Fruit fly (Drosophila melanogaster) whole organism, embryonic: ENCODE results near the gene Nab2.

Source experiments
- BEAF-32 ChIP-seq: fragments of 200-800 bp; sonication (Bioruptor generic); optimal IDR thresholded peaks from 3 replicates; lab custom pipeline; 2017; ENCODE audit warnings: missing biosample characterization, missing genetic modification characterization, mild to moderate bottlenecking, moderate library complexity, missing genetic modification reagents
- C15 ChIP-seq: fragments of 200-800 bp; sonication (Bioruptor generic); IDR thresholded peaks from 3 replicates; pipeline ENCODE4 v1.3.6; 2022; ENCODE audit warnings: missing biosample characterization, missing genetic modification characterization
- CG10462 ChIP-seq: fragments of 200-800 bp; sonication (Bioruptor generic); optimal IDR thresholded peaks from 2 replicates; lab custom pipeline; 2016; ENCODE audit warnings: missing biosample characterization, missing genetic modification characterization
- CG12236 ChIP-seq: fragments of 200-800 bp; sonication (Bioruptor generic); optimal IDR thresholded peaks from 2 replicates; lab custom pipeline; 2016; ENCODE audit warnings: missing biosample characterization, missing genetic modification characterization
- CG15514 ChIP-seq: fragments of 200-800 bp; sonication (Bioruptor generic); optimal IDR thresholded peaks from 3 replicates; lab custom pipeline; 2017; ENCODE audit warnings: missing biosample characterization, missing genetic modification characterization, mild to moderate bottlenecking, moderate library complexity, missing genetic modification reagents
- CG15696 ChIP-seq: fragments of 200-800 bp; sonication (Bioruptor generic); optimal IDR thresholded peaks from 2 replicates; lab custom pipeline; 2019; ENCODE audit warnings: missing biosample characterization, mild to moderate bottlenecking, missing genetic modification characterization, moderate library complexity
- CG16779 ChIP-seq: fragments of 200-800 bp; sonication (Bioruptor generic); IDR thresholded peaks from 2 replicates; pipeline ENCODE4 v1.3.6; 2022; ENCODE audit warnings: missing biosample characterization, missing genetic modification characterization
- CG17612 ChIP-seq: fragments of 200-800 bp; sonication (Bioruptor generic); IDR thresholded peaks from 2 replicates; pipeline ENCODE4 v1.3.6; 2022; ENCODE audit warnings: missing biosample characterization, missing genetic modification characterization
- CG17802 ChIP-seq: fragments of 200-800 bp; sonication (Bioruptor generic); optimal IDR thresholded peaks from 2 replicates; lab custom pipeline; 2018; ENCODE audit warnings: missing biosample characterization, mild to moderate bottlenecking, missing genetic modification characterization, moderate library complexity
- CG2116 ChIP-seq: fragments of 200-800 bp; sonication (Bioruptor generic); optimal IDR thresholded peaks from 3 replicates; lab custom pipeline; 2018; ENCODE audit warnings: missing biosample characterization, mild to moderate bottlenecking, missing genetic modification characterization
- CG2120 ChIP-seq: fragments of 200-800 bp; sonication (Bioruptor generic); optimal IDR thresholded peaks from 3 replicates; lab custom pipeline; 2016; ENCODE audit warnings: missing biosample characterization, missing genetic modification characterization
- CG3995 ChIP-seq: fragments of 200-800 bp; sonication (Bioruptor generic); optimal IDR thresholded peaks from 3 replicates; lab custom pipeline; 2016; ENCODE audit warnings: missing biosample characterization, missing genetic modification characterization
- CG4424 ChIP-seq: fragments of 200-800 bp; sonication (Bioruptor generic); optimal IDR thresholded peaks from 3 replicates; lab custom pipeline; 2016; ENCODE audit warnings: missing biosample characterization, missing genetic modification characterization
- CG5180 ChIP-seq: fragments of 200-800 bp; sonication (Bioruptor generic); optimal IDR thresholded peaks from 3 replicates; lab custom pipeline; 2017; ENCODE audit warnings: missing biosample characterization, missing genetic modification characterization, mild to moderate bottlenecking, moderate library complexity, missing genetic modification reagents
- CG7745 ChIP-seq: fragments of 200-800 bp; sonication (Bioruptor generic); optimal IDR thresholded peaks from 2 replicates; lab custom pipeline; 2018; ENCODE audit warnings: missing biosample characterization, mild to moderate bottlenecking, missing genetic modification characterization, moderate library complexity
- CTCF ChIP-seq: fragments of 200-800 bp; sonication (Bioruptor generic); optimal IDR thresholded peaks from 2 replicates; lab custom pipeline; 2017; ENCODE audit warnings: missing biosample characterization, mild to moderate bottlenecking, missing genetic modification characterization, moderate library complexity
- Camta ChIP-seq: fragments of 200-800 bp; sonication (Bioruptor generic); optimal IDR thresholded peaks from 2 replicates; lab custom pipeline; 2016; ENCODE audit warnings: missing biosample characterization, missing genetic modification characterization
- Dll ChIP-seq: fragments of 200-800 bp; sonication (Bioruptor generic); IDR thresholded peaks from 4 replicates; pipeline ENCODE4 v1.3.6; 2022; ENCODE audit warnings: missing biosample characterization, missing genetic modification characterization; ENCODE audit not compliant: partially characterized antibody
- Drgx ChIP-seq: fragments of 200-800 bp; sonication (Bioruptor generic); IDR thresholded peaks from 2 replicates; pipeline ENCODE4 v1.3.6; 2022; ENCODE audit warnings: missing biosample characterization, missing genetic modification characterization
- E2f2 ChIP-seq: fragments of 200-800 bp; sonication (Bioruptor generic); IDR thresholded peaks from 2 replicates; pipeline ENCODE4 v1.3.6; 2022; ENCODE audit warnings: missing biosample characterization, missing genetic modification characterization
- Elba2 ChIP-seq: fragments of 200-800 bp; sonication (Bioruptor generic); optimal IDR thresholded peaks from 3 replicates; lab custom pipeline; 2016; ENCODE audit warnings: missing biosample characterization, missing genetic modification characterization
- Ets65A ChIP-seq: fragments of 200-800 bp; sonication (Bioruptor generic); peaks from one replicate; lab custom pipeline; 2016; ENCODE audit warnings: missing biosample characterization, missing genetic modification characterization
- Gsc ChIP-seq: fragments of 200-800 bp; sonication (Bioruptor generic); IDR thresholded peaks from 2 replicates; pipeline ENCODE4 v1.3.6; 2022; ENCODE audit warnings: missing biosample characterization, missing genetic modification characterization
- HLH4C ChIP-seq: fragments of 200-800 bp; sonication (Bioruptor generic); IDR thresholded peaks from 3 replicates; pipeline ENCODE4 v1.3.6; 2022; ENCODE audit warnings: missing biosample characterization, missing genetic modification characterization; ENCODE audit not compliant: partially characterized antibody
- Lhr ChIP-seq: fragments of 200-800 bp; sonication (Bioruptor generic); optimal IDR thresholded peaks from 3 replicates; lab custom pipeline; 2017; ENCODE audit warnings: mild to moderate bottlenecking, missing biosample characterization, missing genetic modification reagents, missing genetic modification characterization
- Med ChIP-seq: fragments of 200-800 bp; sonication (Bioruptor generic); peaks from one replicate; lab custom pipeline; 2016; ENCODE audit warnings: missing biosample characterization, missing genetic modification characterization, mild to moderate bottlenecking, inconsistent platforms, moderate library complexity
- Myb ChIP-seq: fragments of 200-800 bp; sonication (Bioruptor generic); optimal IDR thresholded peaks from 2 replicates; lab custom pipeline; 2016; ENCODE audit warnings: missing biosample characterization, missing genetic modification characterization
- Nf-YC ChIP-seq: fragments of 200-800 bp; optimal IDR thresholded peaks from 3 replicates; lab custom pipeline; 2019; ENCODE audit warnings: missing biosample characterization, mild to moderate bottlenecking, missing genetic modification characterization, moderate library complexity
- Scr ChIP-seq: fragments of 200-800 bp; sonication (Bioruptor generic); IDR thresholded peaks from 2 replicates; pipeline ENCODE4 v1.3.6; 2022; ENCODE audit warnings: missing biosample characterization, missing genetic modification characterization; ENCODE audit not compliant: partially characterized antibody
- Sox102F ChIP-seq: fragments of 200-800 bp; sonication (Bioruptor generic); optimal IDR thresholded peaks from 2 replicates; lab custom pipeline; 2018; ENCODE audit warnings: missing biosample characterization, mild to moderate bottlenecking, missing genetic modification characterization, moderate library complexity
- Taf1 ChIP-seq: fragments of 200-800 bp; sonication (Bioruptor generic); IDR thresholded peaks from 2 replicates; pipeline ENCODE4 v1.3.6; 2022; ENCODE audit warnings: missing biosample characterization, missing genetic modification characterization
- Tbp ChIP-seq: fragments of >200 bp; optimal IDR thresholded peaks from 2 replicates; lab custom pipeline; 2018; ENCODE audit warnings: missing biosample characterization, missing genetic modification characterization
- Trl ChIP-seq, 3 experiments: fragments of >200 bp in 2 of 3; fragments of 200-800 bp in 1 of 3; sonication (Bioruptor generic) in 1 of 3; optimal IDR thresholded peaks; 2 replicates in 1 of 3; 3 replicates in 2 of 3; lab custom pipeline; 2016 to 2017; ENCODE audit warnings: missing biosample characterization in 1 of 3, missing genetic modification characterization in 1 of 3
- Usf ChIP-seq: fragments of 200-800 bp; sonication (Bioruptor generic); optimal IDR thresholded peaks from 2 replicates; lab custom pipeline; 2017; ENCODE audit warnings: missing genotype, missing biosample characterization, missing genetic modification characterization
- ac ChIP-seq: fragments of 200-800 bp; sonication (Bioruptor generic); optimal IDR thresholded peaks from 3 replicates; lab custom pipeline; 2017; ENCODE audit warnings: missing biosample characterization, mild to moderate bottlenecking, missing genetic modification characterization
- bcd ChIP-seq: fragments of 200-800 bp; sonication (Bioruptor generic); optimal IDR thresholded peaks from 2 replicates; lab custom pipeline; 2017; ENCODE audit warnings: missing biosample characterization, mild to moderate bottlenecking, missing genetic modification characterization
- bigmax ChIP-seq: fragments of 200-800 bp; sonication (Bioruptor generic); optimal IDR thresholded peaks from 2 replicates; lab custom pipeline; 2018; ENCODE audit warnings: missing biosample characterization, mild to moderate bottlenecking, missing genetic modification characterization
- br ChIP-seq: fragments of >200 bp; optimal IDR thresholded peaks from 2 replicates; lab custom pipeline; 2017
- dan ChIP-seq: fragments of 200-800 bp; sonication (Bioruptor generic); IDR thresholded peaks from 2 replicates; pipeline ENCODE4 v1.3.6; 2022; ENCODE audit warnings: missing biosample characterization, missing genetic modification characterization
- gem ChIP-seq: fragments of 200-800 bp; sonication (Bioruptor generic); optimal IDR thresholded peaks from 2 replicates; lab custom pipeline; 2019; ENCODE audit warnings: missing biosample characterization, mild to moderate bottlenecking, missing genetic modification characterization, moderate library complexity
- her ChIP-seq: fragments of 200-800 bp; sonication (Bioruptor generic); optimal IDR thresholded peaks from 2 replicates; lab custom pipeline; 2016; ENCODE audit warnings: missing biosample characterization, missing genetic modification characterization
- knrl ChIP-seq: fragments of 200-800 bp; sonication (Bioruptor generic); IDR thresholded peaks from 3 replicates; pipeline ENCODE4 v1.3.6; 2022; ENCODE audit warnings: missing biosample characterization, missing genetic modification characterization; ENCODE audit not compliant: partially characterized antibody
- lola ChIP-seq, 3 experiments: fragments of >200 bp in 2 of 3; fragments of 200-800 bp in 1 of 3; sonication (Bioruptor generic) in 1 of 3; optimal IDR thresholded peaks; 2 replicates each; lab custom pipeline; 2017 to 2019; ENCODE audit warnings: missing biosample characterization in 3 of 3, missing genetic modification characterization in 3 of 3, mild to moderate bottlenecking in 1 of 3, moderate library complexity in 1 of 3
- phol ChIP-seq: fragments of 200-800 bp; sonication (Bioruptor generic); optimal IDR thresholded peaks from 3 replicates; lab custom pipeline; 2018; ENCODE audit warnings: missing biosample characterization, mild to moderate bottlenecking, missing genetic modification characterization, moderate library complexity
- pita ChIP-seq: fragments of 200-800 bp; sonication (Bioruptor generic); optimal IDR thresholded peaks from 2 replicates; lab custom pipeline; 2017; ENCODE audit warnings: missing biosample characterization, mild to moderate bottlenecking, missing genetic modification characterization
- seq ChIP-seq: fragments of 200-800 bp; sonication (Bioruptor generic); IDR thresholded peaks from 2 replicates; pipeline ENCODE4 v1.3.6; 2022; ENCODE audit warnings: missing biosample characterization, missing genetic modification characterization
- sima ChIP-seq: fragments of 200-800 bp; sonication (Bioruptor generic); optimal IDR thresholded peaks from 2 replicates; lab custom pipeline; 2016; ENCODE audit warnings: missing biosample characterization, missing genetic modification characterization
- sna ChIP-seq: fragments of 200-800 bp; sonication (Bioruptor generic); IDR thresholded peaks from 2 replicates; pipeline ENCODE4 v1.3.6; 2022; ENCODE audit warnings: missing biosample characterization, missing genetic modification characterization; ENCODE audit not compliant: partially characterized antibody
- trem ChIP-seq: fragments of 200-800 bp; optimal IDR thresholded peaks from 3 replicates; lab custom pipeline; 2019; ENCODE audit warnings: missing biosample characterization, mild to moderate bottlenecking, missing genetic modification characterization, moderate library complexity
- vfl ChIP-seq: fragments of 200-800 bp; sonication (Bioruptor generic); optimal IDR thresholded peaks from 2 replicates; lab custom pipeline; 2016; ENCODE audit warnings: missing biosample characterization, missing genetic modification characterization

The Nab2 gene

dm6 chr3R:24359957-24360356, 41.7 kb upstream of the Nab2 start, which contains the start of gene CG18528 (continued):
- peak; percentile 97 for TF ChIP-seq Myb (GFP tag; lab: Kevin White, UChicago)
- TF ChIP-seq Scr (GFP tag; lab: Robert Waterston, UW), result peak; percentile 31
- peak; percentile 51 for TF ChIP-seq CG15514 (GFP tag; lab: Kevin White, UChicago)
- no peak for TF ChIP-seq lola (GFP tag; optimal IDR thresholded peaks at IDR 0.05; lab: Kevin White, UChicago)
- peak; percentile 71 for TF ChIP-seq CG3995 (GFP tag; lab: Kevin White, UChicago)
- TF ChIP-seq CG17612 (GFP tag; lab: Robert Waterston, UW), result no peak
- peak; percentile 24; the same call in 1 of the 4 replicates for TF ChIP-seq Dll (GFP tag; lab: Robert Waterston, UW)
- peak; percentile 47 for TF ChIP-seq phol (tag; lab: Kevin White, UChicago)
- TF ChIP-seq Elba2 (GFP tag; lab: Kevin White, UChicago), result no peak
- TF ChIP-seq bigmax, result no peak
- TF ChIP-seq Usf, result no peak
- peak; percentile 51 for TF ChIP-seq CG17802
- no peak for TF ChIP-seq sna (GFP tag; lab: Robert Waterston, UW)
- TF ChIP-seq knrl (GFP tag; lab: Robert Waterston, UW), result peak; percentile 15; the same call in 1 of the 3 replicates
- TF ChIP-seq br, result no peak
- peak; percentile 11; the same call in 1 of the 2 replicates for TF ChIP-seq seq
- TF ChIP-seq CG2116 (GFP tag; lab: Kevin White, UChicago), result peak; percentile 52
- peak; percentile 84 for TF ChIP-seq Lhr
- TF ChIP-seq E2f2, result peak; percentile 68
- no peak for TF ChIP-seq dan (GFP tag; lab: Robert Waterston, UW)
- no peak for TF ChIP-seq Camta (GFP tag; lab: Kevin White, UChicago)
- no peak for TF ChIP-seq Taf1 (GFP tag; lab: Robert Waterston, UW)
- peak; percentile 87 for TF ChIP-seq pita
- no peak for TF ChIP-seq gem
- TF ChIP-seq CG4424 (GFP tag; lab: Kevin White, UChicago), result no peak
- peak; percentile 86 for TF ChIP-seq Med (GFP tag; lab: Kevin White, UChicago)
- TF ChIP-seq Nf-YC, result no peak
- no peak for TF ChIP-seq sima (GFP tag; lab: Kevin White, UChicago)
- TF ChIP-seq her (GFP tag; lab: Kevin White, UChicago), result peak; percentile 82
- no peak for TF ChIP-seq CG2120
- TF ChIP-seq BEAF-32 (GFP tag; lab: Kevin White, UChicago), result peak; percentile 59
- peak; percentile 85 for TF ChIP-seq Ets65A (GFP tag; lab: Kevin White, UChicago)
- TF ChIP-seq CG16779, result no peak
- no peak for TF ChIP-seq CG5180
- TF ChIP-seq trem (tag; lab: Kevin White, UChicago), result peak; percentile 49
- peak; percentile 3 for TF ChIP-seq CG12236 (GFP tag; lab: Kevin White, UChicago)
- no peak for TF ChIP-seq Tbp (GFP tag; lab: Kevin White, UChicago)
- no peak for TF ChIP-seq CG7745 (tag; lab: Kevin White, UChicago)
- no peak for TF ChIP-seq HLH4C
- TF ChIP-seq CTCF, result peak; percentile 62
- TF ChIP-seq Trl (optimal IDR thresholded peaks at IDR 0.05; lab: Kevin White, UChicago), result no peak
- TF ChIP-seq Trl (GFP tag; optimal IDR thresholded peaks at IDR 0.05; lab: Kevin White, UChicago), result no peak
- TF ChIP-seq Drgx (GFP tag; lab: Robert Waterston, UW), result no peak
- no peak for TF ChIP-seq vfl
- TF ChIP-seq bcd (GFP tag; lab: Kevin White, UChicago), result no peak
- no peak for TF ChIP-seq CG15696 (tag; lab: Kevin White, UChicago)
- TF ChIP-seq Sox102F (GFP tag; lab: Kevin White, UChicago), result no peak
- TF ChIP-seq C15 (GFP tag; lab: Robert Waterston, UW), result no peak
- no peak for TF ChIP-seq CG10462 (GFP tag; lab: Kevin White, UChicago)
- TF ChIP-seq ac (GFP tag; lab: Kevin White, UChicago), result no peak
- TF ChIP-seq Gsc (GFP tag; lab: Robert Waterston, UW), result no peak
